Worm (Caenorhabditis elegans): ENCODE results near the gene T07F12.4.

T07F12.4 gene

DNA sequence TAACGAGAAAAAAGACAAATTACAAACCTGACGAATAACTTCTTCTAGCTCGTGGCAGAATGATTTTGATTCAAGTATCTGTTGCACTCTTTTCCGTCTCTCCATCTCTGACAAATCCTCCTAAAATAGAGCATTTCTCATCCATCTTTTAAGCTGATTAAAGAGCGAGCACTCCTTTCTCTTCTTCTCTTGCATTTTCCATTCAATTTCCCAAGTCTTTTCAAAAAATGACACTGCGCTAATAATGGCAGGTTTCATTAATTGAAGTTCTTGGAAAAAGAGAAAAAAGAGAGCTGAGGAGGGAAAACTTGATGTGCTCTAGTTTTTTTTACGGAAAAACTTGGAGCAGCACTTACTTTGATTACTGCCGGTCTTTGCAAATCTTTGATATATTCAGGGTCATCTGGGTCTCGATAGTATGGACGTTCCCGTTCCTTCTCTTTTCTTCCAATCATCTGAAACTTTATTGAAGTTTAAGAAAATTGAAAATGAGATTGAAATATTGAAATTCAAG is 41.0 kb downstream of the T07F12.4 start, which contains the start of gene add-1:
add-1 (minus strand) TSS at position 464 of the 514 bp plus-strand sequence.
- no peak for TF ChIP-seq lin-35 (GFP tag; optimal IDR thresholded peaks at IDR 0.05)
- no peak for TF ChIP-seq grh-1 (GFP tag; IDR thresholded peaks at IDR 0.05)
- no peak for TF ChIP-seq lin-15B (tag; optimal IDR thresholded peaks at IDR 0.05)
- TF ChIP-seq nhr-85 (tag) = no peak
- TF ChIP-seq mef-2 (tag; optimal IDR thresholded peaks at IDR 0.05) = no peak
- TF ChIP-seq egl-27 (tag; optimal IDR thresholded peaks at IDR 0.05) = no peak
- TF ChIP-seq aha-1 (tag; optimal IDR thresholded peaks at IDR 0.05) = no peak
- TF ChIP-seq skn-1 (tag; optimal IDR thresholded peaks at IDR 0.05) = no peak
- TF ChIP-seq ets-5 (GFP tag; IDR thresholded peaks at IDR 0.05) = no peak
- no peak for TF ChIP-seq elt-3 (tag; optimal IDR thresholded peaks at IDR 0.05)
- no peak for TF ChIP-seq ceh-88 (GFP tag; IDR thresholded peaks at IDR 0.05)
- no peak for TF ChIP-seq C34B4.2 (tag; optimal IDR thresholded peaks at IDR 0.05)
- no peak for TF ChIP-seq dpl-1 (GFP tag; optimal IDR thresholded peaks at IDR 0.05)
- TF ChIP-seq nhr-20 (tag; optimal IDR thresholded peaks at IDR 0.05) = no peak
- no peak for TF ChIP-seq snu-23 (GFP tag; optimal IDR thresholded peaks at IDR 0.05)
- TF ChIP-seq aly-2 (tag; optimal IDR thresholded peaks at IDR 0.05) = no peak
- no peak for TF ChIP-seq pqm-1 (tag; optimal IDR thresholded peaks at IDR 0.05)
- TF ChIP-seq nhr-71 (tag; optimal IDR thresholded peaks at IDR 0.05) = peak; percentile 41
- TF ChIP-seq nhr-28 (tag; optimal IDR thresholded peaks at IDR 0.05) = no peak
- TF ChIP-seq lin-13 (GFP tag; optimal IDR thresholded peaks at IDR 0.05) = no peak
- TF ChIP-seq unc-130 (tag; optimal IDR thresholded peaks at IDR 0.05) = no peak
- peak; percentile 5 for TF ChIP-seq fkh-8 (tag; optimal IDR thresholded peaks at IDR 0.05)
- no peak for TF ChIP-seq ama-1 (optimal IDR thresholded peaks at IDR 0.05)
- peak; percentile 48 for TF ChIP-seq nhr-47 (tag; optimal IDR thresholded peaks at IDR 0.05)
- no peak for TF ChIP-seq elt-2 (tag; optimal IDR thresholded peaks at IDR 0.05)
- peak; percentile 33 for TF ChIP-seq ceh-8 (GFP tag; optimal IDR thresholded peaks at IDR 0.05)
- no peak for TF ChIP-seq rnt-1 (tag; optimal IDR thresholded peaks at IDR 0.05)
- no peak for TF ChIP-seq ztf-4 (tag; optimal IDR thresholded peaks at IDR 0.05)
- peak; percentile 70 for TF ChIP-seq lin-14 (GFP tag; optimal IDR thresholded peaks at IDR 0.05)
- TF ChIP-seq isw-1 (GFP tag; IDR thresholded peaks at IDR 0.05) = no peak
- no peak for TF ChIP-seq unc-62 (GFP tag; optimal IDR thresholded peaks at IDR 0.05)
- no peak for TF ChIP-seq pag-3 (tag; optimal IDR thresholded peaks at IDR 0.05; ENCODE audit: borderline replicate concordance, insufficient read depth)
- no peak for TF ChIP-seq zag-1 (tag; optimal IDR thresholded peaks at IDR 0.05)
- TF ChIP-seq snpc-4 (tag; optimal IDR thresholded peaks at IDR 0.05) = no peak
- no peak for TF ChIP-seq hpl-2 (GFP tag; optimal IDR thresholded peaks at IDR 0.05)
- no peak for TF ChIP-seq F16B12.6 (tag; optimal IDR thresholded peaks at IDR 0.05)
- no peak for TF ChIP-seq jun-1 (tag; optimal IDR thresholded peaks at IDR 0.05)
- no peak for TF ChIP-seq sup-37 (GFP tag; optimal IDR thresholded peaks at IDR 0.05)
- TF ChIP-seq lsy-2 (tag; optimal IDR thresholded peaks at IDR 0.05) = no peak
- no peak for TF ChIP-seq efl-1 (optimal IDR thresholded peaks at IDR 0.05)
- no peak for TF ChIP-seq efl-1 (GFP tag; optimal IDR thresholded peaks at IDR 0.05 in 1 of 2)
- TF ChIP-seq Y116A8C.19 (tag; optimal IDR thresholded peaks at IDR 0.05; ENCODE audit: borderline replicate concordance) = no peak
- no peak for TF ChIP-seq mdl-1 (tag; optimal IDR thresholded peaks at IDR 0.05)
- TF ChIP-seq unc-86 (tag; optimal IDR thresholded peaks at IDR 0.05) = peak; percentile 62
- TF ChIP-seq ceh-82 (tag; optimal IDR thresholded peaks at IDR 0.05) = peak in 1 of 3 experiments; percentile 6
- no peak for TF ChIP-seq C16A3.4 (tag; optimal IDR thresholded peaks at IDR 0.05)
- no peak for TF ChIP-seq fkh-4 (tag; optimal IDR thresholded peaks at IDR 0.05; ENCODE audit: borderline replicate concordance)
- no peak for TF ChIP-seq mep-1 (tag; optimal IDR thresholded peaks at IDR 0.05)
- no peak for TF ChIP-seq nhr-77 (tag; optimal IDR thresholded peaks at IDR 0.05)
- no peak for TF ChIP-seq tbx-2 (tag; optimal IDR thresholded peaks at IDR 0.05)
- TF ChIP-seq unc-30 (tag; optimal IDR thresholded peaks at IDR 0.05) = no peak
- TF ChIP-seq nhr-76 (tag; optimal IDR thresholded peaks at IDR 0.05) = no peak
- TF ChIP-seq fos-1 (tag; optimal IDR thresholded peaks at IDR 0.05) = peak; percentile 24
- peak; percentile 73 for TF ChIP-seq dsc-1 (tag; optimal IDR thresholded peaks at IDR 0.05)
- TF ChIP-seq hlh-4 (tag; optimal IDR thresholded peaks at IDR 0.05) = no peak

All from whole organism, L1 larva.